Fruit fly (Drosophila melanogaster): Measurements from ENCODE around the gene Coq8.

Gene Coq8

DNA sequence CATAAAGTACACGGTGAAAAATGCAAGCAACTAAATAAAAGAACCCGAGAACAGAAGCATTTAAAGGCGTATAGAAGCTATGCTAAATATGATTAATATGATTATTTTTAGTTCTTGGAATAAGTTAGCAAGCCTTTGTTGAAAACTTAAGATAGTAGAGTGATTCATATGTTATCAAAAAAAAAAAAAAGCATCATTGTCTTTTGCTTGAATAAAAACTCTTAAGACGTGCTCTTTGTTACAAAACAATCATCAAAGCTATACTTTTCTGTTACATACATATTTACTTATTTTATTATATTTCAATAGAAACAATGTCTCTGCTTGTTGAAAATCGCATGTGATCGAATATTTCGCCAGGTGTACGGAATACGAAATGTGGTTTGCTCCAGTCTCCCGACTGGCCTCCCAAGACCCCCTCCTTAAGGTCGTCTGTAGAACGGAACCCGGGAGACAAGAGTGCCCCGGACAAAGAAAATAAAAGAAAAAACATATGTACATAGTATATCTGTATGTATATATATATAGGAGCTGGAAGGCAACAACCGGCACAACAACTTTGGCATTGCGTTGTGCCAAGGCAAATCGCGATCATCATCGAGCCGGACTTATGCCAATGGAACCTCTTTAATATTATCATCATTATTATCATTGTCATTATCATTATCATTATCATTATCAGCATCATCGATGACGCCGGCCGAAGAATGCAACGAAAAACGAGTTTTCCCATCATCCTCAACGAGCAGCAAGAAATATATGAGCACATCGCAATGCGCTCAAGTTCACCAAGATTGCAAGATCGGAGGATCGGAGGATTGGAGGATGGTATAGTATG lies 9.4 kb downstream of the Coq8 start (continued):
- TF ChIP-seq caup (GFP tag; optimal IDR thresholded peaks at IDR 0.05; ENCODE audit: severe bottlenecking) (no peak), Doc3 (GFP tag; IDR thresholded peaks at IDR 0.05; ENCODE audit: partially characterized antibody) (no peak), YL-1 (GFP tag; optimal IDR thresholded peaks at IDR 0.05) (no peak), bcd (GFP tag; optimal IDR thresholded peaks at IDR 0.05) (no peak), Sox102F (GFP tag; optimal IDR thresholded peaks at IDR 0.05) (peak; percentile 31), Atf6 (GFP tag; IDR thresholded peaks at IDR 0.05) (no peak), CG3163 (GFP tag; optimal IDR thresholded peaks at IDR 0.05) (no peak), ham (GFP tag; IDR thresholded peaks at IDR 0.05) (no peak), Dbx (GFP tag; IDR thresholded peaks at IDR 0.05) (no peak), cad (GFP tag; optimal IDR thresholded peaks at IDR 0.05) (no peak), usp (GFP tag; optimal IDR thresholded peaks at IDR 0.05) (no peak), CG18262 (tag; optimal IDR thresholded peaks at IDR 0.05) (peak; percentile 29), dan (GFP tag; IDR thresholded peaks at IDR 0.05) (no peak), Bdp1 (GFP tag; optimal IDR thresholded peaks at IDR 0.05) (no peak), Mad (GFP tag; optimal IDR thresholded peaks at IDR 0.05) (no peak), dmrt99B (tag; optimal IDR thresholded peaks at IDR 0.05) (peak; percentile 38), CG32772 (GFP tag; IDR thresholded peaks at IDR 0.05) (no peak), Lpt (GFP tag; optimal IDR thresholded peaks at IDR 0.05) (no peak), ara (GFP tag; IDR thresholded peaks at IDR 0.05) (no peak), CG17912 (GFP tag; optimal IDR thresholded peaks at IDR 0.05) (no peak), HmgD (GFP tag; optimal IDR thresholded peaks at IDR 0.05) (no peak), CG2678 (tag; optimal IDR thresholded peaks at IDR 0.05) (peak; percentile 35), CG17829 (tag; optimal IDR thresholded peaks at IDR 0.05) (no peak), D (optimal IDR thresholded peaks at IDR 0.05) (no peak), D (GFP tag; optimal IDR thresholded peaks at IDR 0.05) (no peak), dati (GFP tag; IDR thresholded peaks at IDR 0.05) (no peak), Xbp1 (GFP tag; optimal IDR thresholded peaks at IDR 0.05) (no peak), insv (GFP tag; optimal IDR thresholded peaks at IDR 0.05) (no peak), CG12391 (tag; optimal IDR thresholded peaks at IDR 0.05) (no peak), CG17568 (GFP tag; optimal IDR thresholded peaks at IDR 0.05) (no peak), CG17361 (GFP tag; IDR thresholded peaks at IDR 0.05) (peak; percentile 39; the same call in 1 of the 3 replicates), mirr (GFP tag; optimal IDR thresholded peaks at IDR 0.05) (no peak), Dp (GFP tag; optimal IDR thresholded peaks at IDR 0.05) (no peak), CG33557 (GFP tag; optimal IDR thresholded peaks at IDR 0.05) (no peak), CG7745 (tag; optimal IDR thresholded peaks at IDR 0.05) (no peak), dpn (GFP tag; optimal IDR thresholded peaks at IDR 0.05) (no peak), shn (GFP tag; optimal IDR thresholded peaks at IDR 0.05) (no peak), her (GFP tag; optimal IDR thresholded peaks at IDR 0.05) (no peak), Fer1 (GFP tag; optimal IDR thresholded peaks at IDR 0.05) (no peak), CG31441 (GFP tag; IDR thresholded peaks at IDR 0.05) (no peak), B-H1 (GFP tag; IDR thresholded peaks at IDR 0.05) (no peak), CG11093 (GFP tag; IDR thresholded peaks at IDR 0.05) (no peak), Dip2 (GFP tag; IDR thresholded peaks at IDR 0.05) (no peak), bab2 (GFP tag; optimal IDR thresholded peaks at IDR 0.05) (no peak), MESR4 (GFP tag; optimal IDR thresholded peaks at IDR 0.05) (no peak), Ssrp (tag; optimal IDR thresholded peaks at IDR 0.05) (peak; percentile 8), Xrp1 (GFP tag; IDR thresholded peaks at IDR 0.05) (no peak), sens (GFP tag) (no peak), CG4730 (GFP tag; IDR thresholded peaks at IDR 0.05) (no peak), Stat92E (GFP tag; optimal IDR thresholded peaks at IDR 0.05) (no peak), CG33213 (GFP tag; optimal IDR thresholded peaks at IDR 0.05) (no peak)

All from whole organism, embryonic.